Worm (Caenorhabditis elegans) whole organism, L4 larva: ENCODE measurements around the gene wdr-20.

ENCODE experiments used
- Y5F2A.4 ChIP-seq: fragments of 200-800 bp; sonication (Bioruptor generic); optimal IDR thresholded peaks from 2 replicates; lab custom pipeline; 2018; ENCODE audit warnings: mild to moderate bottlenecking, missing genetic modification characterization, missing compliant biosample characterization
- ceh-44 ChIP-seq: fragments of 200-800 bp; sonication (Bioruptor generic); IDR thresholded peaks from 2 replicates; pipeline ENCODE4 v1.3.6; 2022; ENCODE audit warnings: missing genetic modification reagents, missing genetic modification characterization, missing compliant biosample characterization
- lir-3 ChIP-seq: sonication (generic microtip); optimal IDR thresholded peaks from 2 replicates; lab custom pipeline; 2016; ENCODE audit warnings: mild to moderate bottlenecking, missing genetic modification characterization, missing compliant biosample characterization
- nhr-25 ChIP-seq: sonication (generic microtip); optimal IDR thresholded peaks from 2 replicates; lab custom pipeline; 2017; ENCODE audit warnings: missing genetic modification characterization, mild to moderate bottlenecking, missing compliant biosample characterization, antibody characterized with exemption, moderate library complexity, borderline replicate concordance; ENCODE audit not compliant: insufficient read depth
- set-16 ChIP-seq: fragments of 200-800 bp; sonication (Bioruptor generic); IDR thresholded peaks from 2 replicates; pipeline ENCODE4 v1.3.6; 2022; ENCODE audit warnings: missing genetic modification reagents, missing genetic modification characterization, missing compliant biosample characterization
- snpc-4 ChIP-seq: fragments of 150-350 bp; optimal IDR thresholded peaks from 2 replicates; lab custom pipeline; 2014; ENCODE audit warnings: missing biosample characterization, missing genetic modification characterization

ce11 chrV:10091152-10091551 is 42.8 kb downstream of the wdr-20 start, which contains the start of gene R04B5.11:
- TF ChIP-seq nhr-25 (tag; lab: Kevin White, UChicago) (no peak), snpc-4 (no peak), set-16 (no peak), Y5F2A.4 (GFP tag; lab: Kevin White, UChicago) (no peak), lir-3 (tag; lab: Kevin White, UChicago) (no peak), ceh-44 (GFP tag; lab: Robert Waterston, UW) (no peak)
